Worm (Caenorhabditis elegans) whole organism, L4 larva: ENCODE results near the gene rec-8.

Experiments
- F26F4.8 ChIP-seq: fragments of 200-800 bp; sonication (Bioruptor generic); conservative IDR thresholded peaks from 2 replicates; pipeline ENCODE4 v1.3.6; 2022; ENCODE audit warnings: missing genetic modification characterization, missing compliant biosample characterization
- F49E8.2 ChIP-seq: sonication (generic microtip); optimal IDR thresholded peaks from 2 replicates; lab custom pipeline; 2016; ENCODE audit warnings: missing compliant biosample characterization, mild to moderate bottlenecking, missing genetic modification characterization, borderline replicate concordance
- Y48G9A.11 ChIP-seq: fragments of 200-800 bp; sonication (Bioruptor generic); IDR thresholded peaks from 2 replicates; pipeline ENCODE4 v1.3.6; 2022; ENCODE audit warnings: missing genetic modification reagents, missing genetic modification characterization, missing compliant biosample characterization
- Y75B8A.6 ChIP-seq: fragments of 200-800 bp; sonication (Bioruptor generic); IDR thresholded peaks from 2 replicates; pipeline ENCODE4 v1.3.6; 2022; ENCODE audit warnings: missing genetic modification reagents, missing genetic modification characterization, missing compliant biosample characterization
- ZK546.5 ChIP-seq, 2 experiments: sonication (generic microtip); optimal IDR thresholded peaks; 2 replicates each; lab custom pipeline; 2017; ENCODE audit warnings: missing biosample characterization in 2 of 2, missing genetic modification characterization in 2 of 2
- aha-1 ChIP-seq: fragments of 150-350 bp; peaks from one replicate; lab custom pipeline; 2014; ENCODE audit warnings: missing biosample characterization, missing genetic modification characterization
- aly-2 ChIP-seq: sonication (generic microtip); optimal IDR thresholded peaks from 2 replicates; lab custom pipeline; 2018; ENCODE audit warnings: missing biosample characterization, missing genetic modification characterization
- ama-1 ChIP-seq: fragments of 150-350 bp; optimal IDR thresholded peaks from 2 replicates; lab custom pipeline; 2014; ENCODE audit warnings: inconsistent platforms, mixed read lengths
- arid-1 ChIP-seq: fragments of 200-800 bp; sonication (Bioruptor generic); conservative IDR thresholded peaks from 2 replicates; pipeline ENCODE4 v1.3.6; 2022; ENCODE audit warnings: missing genetic modification reagents, missing genetic modification characterization, missing compliant biosample characterization
- attf-4 ChIP-seq: sonication (generic microtip); optimal IDR thresholded peaks from 3 replicates; lab custom pipeline; 2017; ENCODE audit warnings: missing biosample characterization, missing genetic modification characterization
- ceh-28 ChIP-seq: fragments of 150-350 bp; optimal IDR thresholded peaks from 2 replicates; lab custom pipeline; 2014; ENCODE audit warnings: missing biosample characterization, missing genetic modification reagents, missing genetic modification characterization
- ceh-32 ChIP-seq: sonication (generic microtip); optimal IDR thresholded peaks from 2 replicates; lab custom pipeline; 2016; ENCODE audit warnings: mild to moderate bottlenecking, missing genetic modification characterization, missing compliant biosample characterization; ENCODE audit not compliant: poor library complexity
- ceh-44 ChIP-seq: fragments of 200-800 bp; sonication (Bioruptor generic); IDR thresholded peaks from 2 replicates; pipeline ENCODE4 v1.3.6; 2022; ENCODE audit warnings: missing genetic modification reagents, missing genetic modification characterization, missing compliant biosample characterization
- ces-1 ChIP-seq: fragments of 150-350 bp; sonication (generic microtip); optimal IDR thresholded peaks from 4 replicates; lab custom pipeline; 2014; ENCODE audit warnings: missing biosample characterization, missing genetic modification reagents, missing genetic modification characterization
- cey-2 ChIP-seq: sonication (generic microtip); optimal IDR thresholded peaks from 3 replicates; lab custom pipeline; 2017; ENCODE audit warnings: missing genetic modification characterization, mild to moderate bottlenecking, missing compliant biosample characterization, antibody characterized with exemption, borderline replicate concordance; ENCODE audit not compliant: insufficient read depth
- ctbp-1 ChIP-seq: fragments of 200-800 bp; sonication (Bioruptor generic); IDR thresholded peaks from 2 replicates; pipeline ENCODE4 v1.3.6; 2022; ENCODE audit warnings: missing genetic modification reagents, missing genetic modification characterization, missing compliant biosample characterization
- daf-12 ChIP-seq: fragments of 150-350 bp; optimal IDR thresholded peaks from 2 replicates; lab custom pipeline; 2014; ENCODE audit warnings: missing biosample characterization, missing genetic modification reagents, missing genetic modification characterization
- daf-16 ChIP-seq, 3 experiments: sonication (generic microtip); optimal IDR thresholded peaks; 2 replicates each; lab custom pipeline; 2016 to 2017; ENCODE audit warnings: missing genetic modification characterization in 3 of 3, missing genetic modification reagents in 3 of 3, mild to moderate bottlenecking in 2 of 3, missing compliant biosample characterization in 2 of 3, missing biosample characterization in 1 of 3, moderate library complexity in 1 of 3
- dmd-8 ChIP-seq: fragments of 200-800 bp; sonication (Bioruptor generic); IDR thresholded peaks from 2 replicates; pipeline ENCODE4 v1.3.6; 2022; ENCODE audit warnings: missing genetic modification characterization, missing compliant biosample characterization
- dpl-1 ChIP-seq: fragments of 150-350 bp; optimal IDR thresholded peaks from 2 replicates; lab custom pipeline; 2014; ENCODE audit warnings: missing biosample characterization, missing genetic modification reagents, missing genetic modification characterization
- duxl-1 ChIP-seq: sonication (generic microtip); optimal IDR thresholded peaks from 2 replicates; lab custom pipeline; 2016; ENCODE audit warnings: mild to moderate bottlenecking, missing genetic modification characterization, moderate library complexity, missing compliant biosample characterization; ENCODE audit not compliant: poor library complexity
- hlh-11 ChIP-seq: fragments of 200-800 bp; sonication (Bioruptor generic); optimal IDR thresholded peaks from 2 replicates; lab custom pipeline; 2018; ENCODE audit warnings: mild to moderate bottlenecking, missing genetic modification characterization, missing compliant biosample characterization
- hlh-30 ChIP-seq: sonication (generic microtip); optimal IDR thresholded peaks from 2 replicates; lab custom pipeline; 2017; ENCODE audit warnings: antibody characterized with exemption, mild to moderate bottlenecking, missing genetic modification characterization, missing compliant biosample characterization; ENCODE audit not compliant: insufficient read depth
- lim-7 ChIP-seq: fragments of 200-800 bp; sonication (Bioruptor generic); IDR thresholded peaks from 2 replicates; pipeline ENCODE4 v1.3.6; 2022; ENCODE audit warnings: missing genetic modification characterization, missing compliant biosample characterization
- lin-13 ChIP-seq: fragments of 150-350 bp; optimal IDR thresholded peaks from 2 replicates; lab custom pipeline; 2014; ENCODE audit warnings: missing biosample characterization, missing genetic modification reagents, missing genetic modification characterization
- lin-39 ChIP-seq: fragments of 150-350 bp; optimal IDR thresholded peaks from 2 replicates; lab custom pipeline; 2014; ENCODE audit warnings: missing biosample characterization, missing genetic modification reagents, missing genetic modification characterization
- lsy-2 ChIP-seq, 2 experiments: fragments of 150-350 bp in 1 of 2; sonication (generic microtip) in 1 of 2; optimal IDR thresholded peaks; 2 replicates each; lab custom pipeline; 2014 to 2017; ENCODE audit warnings: missing biosample characterization in 2 of 2, missing genetic modification characterization in 2 of 2
- madf-9 ChIP-seq: fragments of 200-800 bp; sonication (Bioruptor generic); conservative IDR thresholded peaks from 2 replicates; pipeline ENCODE4 v1.3.6; 2022; ENCODE audit warnings: missing genetic modification reagents, missing genetic modification characterization, missing compliant biosample characterization
- mdt-29 ChIP-seq: fragments of 200-800 bp; sonication (Bioruptor generic); IDR thresholded peaks from 2 replicates; pipeline ENCODE4 v1.3.6; 2022; ENCODE audit warnings: missing genetic modification reagents, missing genetic modification characterization, missing compliant biosample characterization
- nhr-10 ChIP-seq: fragments of 150-350 bp; optimal IDR thresholded peaks from 2 replicates; lab custom pipeline; 2014; ENCODE audit warnings: missing biosample characterization, missing genetic modification characterization
- nhr-102 ChIP-seq: sonication (generic microtip); optimal IDR thresholded peaks from 2 replicates; lab custom pipeline; 2016; ENCODE audit warnings: mild to moderate bottlenecking, missing genetic modification characterization, moderate library complexity, missing compliant biosample characterization
- nhr-25 ChIP-seq: sonication (generic microtip); optimal IDR thresholded peaks from 2 replicates; lab custom pipeline; 2017; ENCODE audit warnings: missing genetic modification characterization, mild to moderate bottlenecking, missing compliant biosample characterization, antibody characterized with exemption, moderate library complexity, borderline replicate concordance; ENCODE audit not compliant: insufficient read depth
- nhr-41 ChIP-seq: fragments of 200-800 bp; sonication (Bioruptor generic); IDR thresholded peaks from 2 replicates; pipeline ENCODE4 v1.3.6; 2022; ENCODE audit warnings: missing genetic modification reagents, missing genetic modification characterization, missing compliant biosample characterization
- rbr-2 ChIP-seq: sonication (generic microtip); optimal IDR thresholded peaks from 2 replicates; lab custom pipeline; 2016; ENCODE audit warnings: missing genotype, missing genetic modification characterization, missing compliant biosample characterization
- set-16 ChIP-seq: fragments of 200-800 bp; sonication (Bioruptor generic); IDR thresholded peaks from 2 replicates; pipeline ENCODE4 v1.3.6; 2022; ENCODE audit warnings: missing genetic modification reagents, missing genetic modification characterization, missing compliant biosample characterization
- snpc-1.2 ChIP-seq: fragments of 200-800 bp; sonication (Bioruptor generic); IDR thresholded peaks from 2 replicates; pipeline ENCODE4 v1.3.6; 2022; ENCODE audit warnings: missing genetic modification reagents, missing genetic modification characterization, missing compliant biosample characterization
- spr-1 ChIP-seq: sonication (generic microtip); optimal IDR thresholded peaks from 2 replicates; lab custom pipeline; 2016; ENCODE audit warnings: mild to moderate bottlenecking, missing genetic modification characterization, missing compliant biosample characterization
- spr-3 ChIP-seq: fragments of 200-800 bp; sonication (Bioruptor generic); optimal IDR thresholded peaks from 2 replicates; lab custom pipeline; 2018; ENCODE audit warnings: mild to moderate bottlenecking, missing genetic modification characterization, missing compliant biosample characterization
- tag-97 ChIP-seq: fragments of 200-800 bp; sonication (Bioruptor generic); IDR thresholded peaks from 2 replicates; pipeline ENCODE4 v1.3.6; 2022; ENCODE audit warnings: missing genetic modification characterization, missing compliant biosample characterization
- unc-130 ChIP-seq: sonication (generic microtip); optimal IDR thresholded peaks from 2 replicates; lab custom pipeline; 2016; ENCODE audit warnings: missing genetic modification reagents, missing genetic modification characterization, missing compliant biosample characterization
- zfp-2 ChIP-seq: sonication (generic microtip); optimal IDR thresholded peaks from 2 replicates; lab custom pipeline; 2016; ENCODE audit warnings: mild to moderate bottlenecking, missing genetic modification characterization, missing compliant biosample characterization
- zip-2 ChIP-seq: fragments of 150-350 bp; optimal IDR thresholded peaks from 2 replicates; lab custom pipeline; 2014; ENCODE audit warnings: missing biosample characterization, missing genetic modification characterization
- ztf-11 ChIP-seq: fragments of 150-350 bp; optimal IDR thresholded peaks from 2 replicates; lab custom pipeline; 2014; ENCODE audit warnings: missing biosample characterization, missing genetic modification characterization

Gene rec-8

ce11 chrIV:13370235-13370739 lies 17.3 kb upstream of the rec-8 start, which contains the start of the genes rla-2, popl-7 and Y62E10A.24 (continued):
- TF ChIP-seq rbr-2 (tag; lab: Kevin White, UChicago) = no peak
- peak; percentile 44 for TF ChIP-seq dpl-1 (GFP tag; lab: Kevin White, UChicago)
- no peak for TF ChIP-seq aly-2 (tag; lab: Kevin White, UChicago)
- no peak for TF ChIP-seq zfp-2 (tag; lab: Kevin White, UChicago)
- TF ChIP-seq daf-16 (GFP tag; optimal IDR thresholded peaks at IDR 0.05; lab: Kevin White, UChicago) = no peak
- TF ChIP-seq daf-16 (tag; optimal IDR thresholded peaks at IDR 0.05; lab: Kevin White, UChicago) = no peak
- no peak for TF ChIP-seq madf-9 (GFP tag; lab: Robert Waterston, UW)
- TF ChIP-seq ceh-32 (tag; lab: Kevin White, UChicago) = no peak
- no peak for TF ChIP-seq hlh-11 (tag; lab: Kevin White, UChicago)
- no peak for TF ChIP-seq zip-2 (tag; lab: Kevin White, UChicago)
- TF ChIP-seq duxl-1 (tag; lab: Kevin White, UChicago) = no peak
- no peak for TF ChIP-seq lim-7
- no peak for TF ChIP-seq spr-1
- no peak for TF ChIP-seq ces-1
- no peak for TF ChIP-seq lin-13 (GFP tag; lab: Kevin White, UChicago)
- TF ChIP-seq lin-39 (tag; lab: Kevin White, UChicago) = no peak
- TF ChIP-seq, all 104 proteins: peak for 8

- TF ChIP-seq nhr-25 (no peak), attf-4 (tag; lab: Kevin White, UChicago) (no peak), aha-1 (tag; lab: Kevin White, UChicago) (peak; percentile 28), daf-12 (tag; lab: Kevin White, UChicago) (no peak), Y48G9A.11 (GFP tag; lab: Robert Waterston, UW) (0 out of 2 replicates have a peak, but pooled peaks have one; percentile 17), ZK546.5 (tag; optimal IDR thresholded peaks at IDR 0.05; lab: Kevin White, UChicago) (no peak), arid-1 (GFP tag; lab: Robert Waterston, UW) (peak; percentile 50; the same call in 1 of the 2 replicates), nhr-102 (peak; percentile 4), spr-3 (GFP tag; lab: Kevin White, UChicago) (no peak), F26F4.8 (GFP tag; lab: Robert Waterston, UW) (no peak), set-16 (peak; percentile 95), Y75B8A.6 (no peak), ceh-44 (GFP tag; lab: Robert Waterston, UW) (no peak), lsy-2 (tag; optimal IDR thresholded peaks at IDR 0.05; lab: Kevin White, UChicago) (no peak), ctbp-1 (0 out of 2 replicates have a peak, but pooled peaks have one; percentile 47), mdt-29 (GFP tag; lab: Robert Waterston, UW) (0 out of 2 replicates have a peak, but pooled peaks have one; percentile 44), zip-2 (tag; lab: Kevin White, UChicago) (no peak), ztf-11 (tag; lab: Kevin White, UChicago) (no peak), ceh-28 (tag; lab: Kevin White, UChicago) (no peak), snpc-1.2 (GFP tag; lab: Robert Waterston, UW) (peak; percentile 60), hlh-30 (tag; lab: Kevin White, UChicago) (no peak), nhr-10 (tag; lab: Kevin White, UChicago) (no peak), cey-2 (tag; lab: Kevin White, UChicago) (no peak), nhr-41 (GFP tag; lab: Robert Waterston, UW) (no peak), ama-1 (lab: Kevin White, UChicago) (no peak), ces-1 (no peak), dmd-8 (GFP tag; lab: Robert Waterston, UW) (0 out of 2 replicates have a peak, but pooled peaks have one; percentile 19), F49E8.2 (tag; lab: Kevin White, UChicago) (peak; percentile 38), unc-130 (no peak), tag-97 (no peak)
Measured at ce11 chrIV:13369120-13369842, 16.3 kb upstream of the rec-8 start, which contains the start of gene agt-1. Gene agt-1 (minus strand): TSS chrIV:13369412.
